Worm (Caenorhabditis elegans): Measurements from ENCODE around the gene W09C2.9.

Gene W09C2.9

ce11 chrIV:9615511-9615910 lies 7.7 kb downstream of the W09C2.9 start:
- peak; percentile 56 for TF ChIP-seq ham-2 (GFP tag; optimal IDR thresholded peaks at IDR 0.05)
- TF ChIP-seq drap-1 (GFP tag; optimal IDR thresholded peaks at IDR 0.05) = no peak
- TF ChIP-seq nhr-76 (tag; optimal IDR thresholded peaks at IDR 0.05) = no peak
- peak; percentile 100 for TF ChIP-seq elt-1 (tag; optimal IDR thresholded peaks at IDR 0.05; ENCODE audit: borderline replicate concordance, insufficient read depth)
- no peak for TF ChIP-seq nhr-12 (tag; optimal IDR thresholded peaks at IDR 0.05)
- TF ChIP-seq unc-62 (GFP tag; optimal IDR thresholded peaks at IDR 0.05) = no peak
- TF ChIP-seq ztf-11 (tag; optimal IDR thresholded peaks at IDR 0.05) = no peak
- TF ChIP-seq bed-3 (GFP tag; optimal IDR thresholded peaks at IDR 0.05) = no peak
- no peak for TF ChIP-seq lin-32 (GFP tag; optimal IDR thresholded peaks at IDR 0.05)
- no peak for TF ChIP-seq snpc-4 (tag; optimal IDR thresholded peaks at IDR 0.05)
- TF ChIP-seq nhr-2 (tag; optimal IDR thresholded peaks at IDR 0.05) = no peak
- TF ChIP-seq ceh-39 (tag; optimal IDR thresholded peaks at IDR 0.05) = no peak

ce11 chrIV:9614695-9615094 lies 8.5 kb downstream of the W09C2.9 start, which contains the start of gene elt-1:
Gene elt-1 (plus strand): TSS chrIV:9614995.
- TF ChIP-seq zip-8 (tag; optimal IDR thresholded peaks at IDR 0.05) (no peak), ceh-83 (GFP tag; optimal IDR thresholded peaks at IDR 0.05) (no peak), nhr-28 (tag; optimal IDR thresholded peaks at IDR 0.05) (no peak), drap-1 (GFP tag; optimal IDR thresholded peaks at IDR 0.05) (no peak), mep-1 (tag; optimal IDR thresholded peaks at IDR 0.05) (no peak), nhr-2 (tag; optimal IDR thresholded peaks at IDR 0.05) (no peak)

- TF ChIP-seq cnd-1 (tag; optimal IDR thresholded peaks at IDR 0.05) (no peak), elt-1 (tag; optimal IDR thresholded peaks at IDR 0.05; ENCODE audit: borderline replicate concordance, insufficient read depth) (peak; percentile 100)
These were observed 9.1 kb downstream of the W09C2.9 start for ce11 chrIV:9614060-9614459.

- TF ChIP-seq zip-8 (tag; optimal IDR thresholded peaks at IDR 0.05) (no peak), elt-1 (tag; optimal IDR thresholded peaks at IDR 0.05; ENCODE audit: borderline replicate concordance, insufficient read depth) (peak; percentile 98)
These were observed 10.0 kb downstream of the W09C2.9 start for ce11 chrIV:9613072-9613590.

- TF ChIP-seq elt-1 (tag; optimal IDR thresholded peaks at IDR 0.05; ENCODE audit: borderline replicate concordance, insufficient read depth) (peak; percentile 91), bed-3 (GFP tag; optimal IDR thresholded peaks at IDR 0.05) (no peak)
These were observed 12.2 kb downstream of the W09C2.9 start for ce11 chrIV:9610923-9611322.

- TF ChIP-seq elt-1 (tag; optimal IDR thresholded peaks at IDR 0.05; ENCODE audit: borderline replicate concordance, insufficient read depth) (peak; percentile 97), blmp-1 (tag; optimal IDR thresholded peaks at IDR 0.05) (no peak), elt-3 (tag; optimal IDR thresholded peaks at IDR 0.05) (no peak), ceh-39 (tag; optimal IDR thresholded peaks at IDR 0.05) (no peak), nhr-76 (tag; optimal IDR thresholded peaks at IDR 0.05) (no peak), lin-32 (GFP tag; optimal IDR thresholded peaks at IDR 0.05) (no peak), lsy-2 (tag; optimal IDR thresholded peaks at IDR 0.05) (no peak), sem-2 (GFP tag; optimal IDR thresholded peaks at IDR 0.05) (no peak), mls-2 (tag; optimal IDR thresholded peaks at IDR 0.05) (no peak)
These were observed 14.1 kb downstream of the W09C2.9 start for ce11 chrIV:9609095-9609494.

ce11 chrIV:9607945-9608344 lies 15.2 kb downstream of the W09C2.9 start:
- TF ChIP-seq mep-1 (tag; optimal IDR thresholded peaks at IDR 0.05) (no peak), nhr-76 (tag; optimal IDR thresholded peaks at IDR 0.05) (no peak), nhr-237 (tag; optimal IDR thresholded peaks at IDR 0.05) (no peak), sem-2 (GFP tag; optimal IDR thresholded peaks at IDR 0.05) (no peak), unc-120 (tag; optimal IDR thresholded peaks at IDR 0.05; ENCODE audit: poor library complexity, severe bottlenecking) (no peak), pha-4 (tag; optimal IDR thresholded peaks at IDR 0.05) (no peak), ces-1 (GFP tag; optimal IDR thresholded peaks at IDR 0.05) (no peak), lsy-2 (tag; optimal IDR thresholded peaks at IDR 0.05) (no peak), mls-2 (tag; optimal IDR thresholded peaks at IDR 0.05) (no peak)

- TF ChIP-seq mab-5 (tag; optimal IDR thresholded peaks at IDR 0.05) (no peak), ces-1 (GFP tag; optimal IDR thresholded peaks at IDR 0.05) (no peak), hlh-1 (tag; optimal IDR thresholded peaks at IDR 0.05) (no peak), ceh-83 (GFP tag; optimal IDR thresholded peaks at IDR 0.05) (no peak), elt-3 (tag; optimal IDR thresholded peaks at IDR 0.05) (no peak), mls-2 (tag; optimal IDR thresholded peaks at IDR 0.05) (no peak), flh-1 (GFP tag; optimal IDR thresholded peaks at IDR 0.05) (no peak)
These were observed 21.6 kb downstream of the W09C2.9 start, which contains the start of gene aat-1 for ce11 chrIV:9601595-9601994. Gene aat-1 (minus strand): TSS chrIV:9601695.

Measured in whole organism, mixed stage, embryonic.